Worm (Caenorhabditis elegans): Measurements from ENCODE around the gene F32H5.1.

Gene F32H5.1

DNA sequence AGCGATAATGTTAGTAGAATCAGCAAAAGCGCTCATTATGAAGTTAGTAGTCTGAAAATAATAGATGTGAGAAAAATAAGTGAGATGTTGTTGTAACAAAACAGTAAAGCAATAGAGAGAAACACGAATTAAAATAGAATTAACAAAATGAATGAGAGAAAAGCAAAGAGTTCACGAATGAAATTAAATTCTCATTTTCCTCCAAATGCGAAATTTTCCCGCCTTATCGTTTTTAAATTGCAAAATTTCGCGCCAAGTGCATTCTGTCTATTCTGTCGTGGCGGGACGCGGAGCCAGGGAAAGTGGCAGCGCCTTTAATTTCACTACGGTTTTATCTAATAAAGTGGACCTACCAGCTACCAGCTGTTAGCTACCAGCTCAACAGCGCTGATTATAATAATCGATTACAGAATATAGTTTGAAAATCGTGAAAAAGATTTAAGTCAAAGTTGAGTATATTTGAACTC is 45.6 kb downstream of the F32H5.1 start, which contains the start of gene nasp-2:
nasp-2 (minus strand) TSS at position 51 of the 467 bp plus-strand sequence.
- TF ChIP-seq nhr-76 (tag; optimal IDR thresholded peaks at IDR 0.05) (no peak), eor-1 (tag; optimal IDR thresholded peaks at IDR 0.05) (no peak), nhr-43 (tag; optimal IDR thresholded peaks at IDR 0.05; ENCODE audit: poor library complexity, severe bottlenecking) (peak; percentile 3), skn-1 (tag; optimal IDR thresholded peaks at IDR 0.05) (no peak), pha-4 (tag; optimal IDR thresholded peaks at IDR 0.05) (peak; percentile 37), lin-15B (tag; optimal IDR thresholded peaks at IDR 0.05) (peak; percentile 44), elt-2 (tag; optimal IDR thresholded peaks at IDR 0.05) (peak; percentile 20)

- no peak for TF ChIP-seq zag-1 (tag; optimal IDR thresholded peaks at IDR 0.05)
- TF ChIP-seq fkh-2 (tag; optimal IDR thresholded peaks at IDR 0.05): no peak
- no peak for TF ChIP-seq nhr-12 (tag; optimal IDR thresholded peaks at IDR 0.05)
- no peak for TF ChIP-seq ceh-9 (tag; optimal IDR thresholded peaks at IDR 0.05)
- TF ChIP-seq ztf-11 (tag; optimal IDR thresholded peaks at IDR 0.05): no peak
- no peak for TF ChIP-seq nhr-237 (tag; optimal IDR thresholded peaks at IDR 0.05)
- TF ChIP-seq nhr-11 (tag; optimal IDR thresholded peaks at IDR 0.05): no peak
- no peak for TF ChIP-seq snpc-4 (tag; optimal IDR thresholded peaks at IDR 0.05)
- no peak for TF ChIP-seq fos-1 (tag; optimal IDR thresholded peaks at IDR 0.05)
- no peak for TF ChIP-seq elt-3 (tag; optimal IDR thresholded peaks at IDR 0.05)
- TF ChIP-seq nhr-23 (tag; optimal IDR thresholded peaks at IDR 0.05): no peak
- TF ChIP-seq mml-1 (tag; optimal IDR thresholded peaks at IDR 0.05): no peak
- TF ChIP-seq ZK546.5 (tag; optimal IDR thresholded peaks at IDR 0.05): no peak
- no peak for TF ChIP-seq nhr-28 (tag; optimal IDR thresholded peaks at IDR 0.05)
- TF ChIP-seq ceh-82 (tag; optimal IDR thresholded peaks at IDR 0.05): no peak
- no peak for TF ChIP-seq lsy-12 (tag; optimal IDR thresholded peaks at IDR 0.05)
These were observed 48.0 kb downstream of the F32H5.1 start for ce11 chrV:13309806-13310205.

ce11 chrV:13308616-13309015 is 49.2 kb downstream of the F32H5.1 start, which contains the start of gene C50B6.1:
Gene C50B6.1, plus strand, starts transcription at chrV:13308916.
- TF ChIP-seq R02D3.7 (tag; optimal IDR thresholded peaks at IDR 0.05) (no peak), jun-1 (tag; optimal IDR thresholded peaks at IDR 0.05) (no peak), daf-12 (tag; optimal IDR thresholded peaks at IDR 0.05) (no peak), nhr-237 (tag; optimal IDR thresholded peaks at IDR 0.05) (no peak), nhr-11 (tag; optimal IDR thresholded peaks at IDR 0.05) (no peak), hmg-11 (tag; optimal IDR thresholded peaks at IDR 0.05) (no peak), sea-2 (GFP tag; optimal IDR thresholded peaks at IDR 0.05) (no peak), nhr-12 (tag; optimal IDR thresholded peaks at IDR 0.05) (no peak), lin-39 (tag; optimal IDR thresholded peaks at IDR 0.05) (no peak), nhr-67 (tag; optimal IDR thresholded peaks at IDR 0.05) (no peak), ceh-9 (tag; optimal IDR thresholded peaks at IDR 0.05) (no peak), nfya-1 (tag; optimal IDR thresholded peaks at IDR 0.05; ENCODE audit: insufficient read depth) (no peak), snpc-4 (tag; optimal IDR thresholded peaks at IDR 0.05) (no peak), ceh-16 (tag; optimal IDR thresholded peaks at IDR 0.05) (no peak)
